Fruit fly (Drosophila melanogaster): ENCODE results near the gene CG44362.

Gene CG44362

DNA sequence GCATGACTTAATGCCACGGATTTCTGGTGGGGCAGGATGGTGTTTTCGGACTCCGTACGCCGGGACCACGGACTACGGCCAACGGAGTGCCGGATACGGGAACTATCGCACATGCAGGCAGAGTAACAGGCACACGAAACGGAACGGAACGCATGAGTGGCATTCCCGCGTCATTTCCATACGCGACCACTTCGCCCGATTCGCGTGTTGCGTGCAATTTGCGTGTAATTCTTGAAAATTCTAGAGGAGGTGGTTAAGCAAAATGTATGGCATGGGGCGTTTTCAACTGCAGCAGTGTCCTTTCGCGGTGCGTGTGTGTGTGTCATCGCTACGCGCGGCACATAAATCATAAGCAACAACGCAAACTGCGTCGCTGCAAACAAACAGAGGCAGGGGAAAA is 2.9 kb downstream of the CG44362 start:
- TF ChIP-seq CrebA (GFP tag; optimal IDR thresholded peaks at IDR 0.05; ENCODE audit: borderline replicate concordance) (no peak), GATAd (GFP tag; optimal IDR thresholded peaks at IDR 0.05) (no peak), tai (GFP tag; optimal IDR thresholded peaks at IDR 0.05) (no peak), N (GFP tag; optimal IDR thresholded peaks at IDR 0.05) (no peak), Myc (optimal IDR thresholded peaks at IDR 0.05) (no peak), HLH106 (tag; optimal IDR thresholded peaks at IDR 0.05) (no peak), Vsx2 (GFP tag; optimal IDR thresholded peaks at IDR 0.05; ENCODE audit: partially characterized antibody) (no peak), Hr83 (GFP tag; optimal IDR thresholded peaks at IDR 0.05; ENCODE audit: poor library complexity, severe bottlenecking) (no peak), Hnf4 (GFP tag; optimal IDR thresholded peaks at IDR 0.05) (no peak), dmrt93B (GFP tag; optimal IDR thresholded peaks at IDR 0.05) (no peak), sage (GFP tag; optimal IDR thresholded peaks at IDR 0.05) (no peak), usp (GFP tag; optimal IDR thresholded peaks at IDR 0.05) (no peak), br (GFP tag; optimal IDR thresholded peaks at IDR 0.05) (no peak), psq (GFP tag; optimal IDR thresholded peaks at IDR 0.05) (no peak), Dfd (GFP tag; optimal IDR thresholded peaks at IDR 0.05) (no peak), sv (GFP tag; optimal IDR thresholded peaks at IDR 0.05) (no peak), rgr (GFP tag; optimal IDR thresholded peaks at IDR 0.05) (no peak), OdsH (GFP tag; optimal IDR thresholded peaks at IDR 0.05) (no peak)

DNA sequence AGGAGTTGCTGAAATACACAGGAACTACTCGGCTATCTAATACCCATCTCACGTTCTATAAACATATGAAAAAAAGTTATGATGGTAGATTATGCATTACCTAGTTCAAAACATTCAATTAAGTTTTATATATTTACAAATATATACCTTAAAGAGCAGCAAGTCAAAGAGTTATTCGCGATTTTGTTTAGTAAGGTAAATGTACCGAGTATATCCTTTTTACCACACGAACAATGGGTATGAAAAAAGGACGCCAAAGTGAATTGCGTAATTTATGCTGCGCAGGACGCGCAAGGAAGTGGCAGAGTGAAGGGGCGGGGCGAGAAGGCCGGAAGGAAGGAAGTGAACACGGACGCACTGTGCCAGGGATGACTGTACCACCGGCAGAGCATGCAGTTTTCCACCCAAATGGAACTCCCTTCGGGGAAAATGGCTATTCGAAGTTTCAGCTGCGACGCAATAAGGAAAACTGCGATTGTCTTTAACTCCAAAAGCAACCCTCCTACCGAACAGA is 3.4 kb downstream of the CG44362 start:
- no peak for TF ChIP-seq sage (GFP tag; optimal IDR thresholded peaks at IDR 0.05)
- no peak for TF ChIP-seq sv (GFP tag; optimal IDR thresholded peaks at IDR 0.05)
- TF ChIP-seq GATAd (GFP tag; optimal IDR thresholded peaks at IDR 0.05): no peak
- no peak for TF ChIP-seq psq (GFP tag; optimal IDR thresholded peaks at IDR 0.05)
- no peak for TF ChIP-seq brk (GFP tag; optimal IDR thresholded peaks at IDR 0.05)

DNA sequence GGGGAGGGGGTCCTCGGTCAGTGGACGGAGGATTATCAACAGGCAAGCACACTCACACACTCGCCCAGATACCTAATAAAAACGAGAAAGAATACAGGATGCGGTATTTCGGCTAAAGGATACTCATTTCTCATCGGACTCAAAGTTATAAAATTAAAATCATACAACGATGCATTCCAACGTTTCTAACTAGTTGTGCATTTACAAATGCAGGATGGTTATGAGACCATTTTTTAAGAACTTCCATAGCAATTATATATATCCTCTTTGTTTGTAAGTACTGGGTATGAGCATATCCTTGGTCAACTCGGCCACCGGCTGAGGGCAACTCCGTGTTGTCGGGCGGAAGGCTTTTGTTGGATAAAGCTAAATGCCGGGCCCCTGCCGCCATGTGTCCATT is 5.0 kb downstream of the CG44362 start:
- no peak for TF ChIP-seq Hnf4 (GFP tag; optimal IDR thresholded peaks at IDR 0.05)
- TF ChIP-seq Hr78 (GFP tag; optimal IDR thresholded peaks at IDR 0.05): no peak
- TF ChIP-seq woc (GFP tag; optimal IDR thresholded peaks at IDR 0.05): peak; percentile 6
- no peak for TF ChIP-seq Hr83 (GFP tag; optimal IDR thresholded peaks at IDR 0.05; ENCODE audit: poor library complexity, severe bottlenecking)
- TF ChIP-seq GATAd (GFP tag; optimal IDR thresholded peaks at IDR 0.05): no peak
- no peak for TF ChIP-seq tai (GFP tag; optimal IDR thresholded peaks at IDR 0.05)
- peak; percentile 8 for TF ChIP-seq HLH106 (tag; optimal IDR thresholded peaks at IDR 0.05)
- peak in 1 of 2 experiments; percentile 26 for TF ChIP-seq foxo (GFP tag; optimal IDR thresholded peaks at IDR 0.05)
- peak; percentile 38 for TF ChIP-seq h (GFP tag; optimal IDR thresholded peaks at IDR 0.05)
- peak; percentile 21 for TF ChIP-seq fru (GFP tag; optimal IDR thresholded peaks at IDR 0.05)
- TF ChIP-seq Rel (GFP tag; optimal IDR thresholded peaks at IDR 0.05): no peak
- no peak for TF ChIP-seq Rel (tag; optimal IDR thresholded peaks at IDR 0.05)
- TF ChIP-seq ey (GFP tag; optimal IDR thresholded peaks at IDR 0.05): peak; percentile 14
- no peak for TF ChIP-seq lola (GFP tag; optimal IDR thresholded peaks at IDR 0.05)
- no peak for TF ChIP-seq usp (GFP tag; optimal IDR thresholded peaks at IDR 0.05)
- TF ChIP-seq CrebA (GFP tag; optimal IDR thresholded peaks at IDR 0.05; ENCODE audit: borderline replicate concordance): no peak
- TF ChIP-seq rgr (GFP tag; optimal IDR thresholded peaks at IDR 0.05): peak; percentile 0
- TF ChIP-seq dmrt93B (GFP tag; optimal IDR thresholded peaks at IDR 0.05): no peak
- peak; percentile 19 for TF ChIP-seq OdsH (GFP tag; optimal IDR thresholded peaks at IDR 0.05)
- no peak for TF ChIP-seq psq (GFP tag; optimal IDR thresholded peaks at IDR 0.05)
- no peak for TF ChIP-seq Abd-B (GFP tag; optimal IDR thresholded peaks at IDR 0.05)

dm6 chr3L:11403542-11403941 is 6.2 kb downstream of the CG44362 start:
- no peak for TF ChIP-seq Hr78 (GFP tag; optimal IDR thresholded peaks at IDR 0.05)
- TF ChIP-seq Hnf4 (GFP tag; optimal IDR thresholded peaks at IDR 0.05): peak; percentile 59
- TF ChIP-seq br (GFP tag; optimal IDR thresholded peaks at IDR 0.05): peak; percentile 49
- no peak for TF ChIP-seq Abd-B (GFP tag; optimal IDR thresholded peaks at IDR 0.05)
- no peak for TF ChIP-seq pan (optimal IDR thresholded peaks at IDR 0.05)
- peak; percentile 68 for TF ChIP-seq h (GFP tag; optimal IDR thresholded peaks at IDR 0.05)
- no peak for TF ChIP-seq CrebA (GFP tag; optimal IDR thresholded peaks at IDR 0.05; ENCODE audit: borderline replicate concordance)
- TF ChIP-seq sv (GFP tag; optimal IDR thresholded peaks at IDR 0.05): peak; percentile 6
- no peak for TF ChIP-seq dsf (GFP tag; optimal IDR thresholded peaks at IDR 0.05; ENCODE audit: borderline replicate concordance)
- TF ChIP-seq CG32264 (GFP tag; optimal IDR thresholded peaks at IDR 0.05): no peak
- peak; percentile 60 for TF ChIP-seq ey (GFP tag; optimal IDR thresholded peaks at IDR 0.05)
- TF ChIP-seq N (GFP tag; optimal IDR thresholded peaks at IDR 0.05): no peak
- peak in 1 of 2 experiments; percentile 73 for TF ChIP-seq foxo (GFP tag; optimal IDR thresholded peaks at IDR 0.05)
- no peak for TF ChIP-seq Hr83 (GFP tag; optimal IDR thresholded peaks at IDR 0.05; ENCODE audit: poor library complexity, severe bottlenecking)
- TF ChIP-seq Dif (GFP tag; optimal IDR thresholded peaks at IDR 0.05; ENCODE audit: partially characterized antibody): no peak
- TF ChIP-seq sage (GFP tag; optimal IDR thresholded peaks at IDR 0.05): no peak
- TF ChIP-seq lola (GFP tag; optimal IDR thresholded peaks at IDR 0.05): no peak
- peak; percentile 34 for TF ChIP-seq HLH106 (tag; optimal IDR thresholded peaks at IDR 0.05)
- TF ChIP-seq Rel (GFP tag; optimal IDR thresholded peaks at IDR 0.05): no peak
- TF ChIP-seq Rel (tag; optimal IDR thresholded peaks at IDR 0.05): no peak
- TF ChIP-seq jim (GFP tag; optimal IDR thresholded peaks at IDR 0.05): no peak
- peak; percentile 62 for TF ChIP-seq OdsH (GFP tag; optimal IDR thresholded peaks at IDR 0.05)
- TF ChIP-seq Jra (GFP tag; optimal IDR thresholded peaks at IDR 0.05): no peak
- no peak for TF ChIP-seq Myc (optimal IDR thresholded peaks at IDR 0.05)
- TF ChIP-seq dl (GFP tag; optimal IDR thresholded peaks at IDR 0.05; ENCODE audit: insufficient read depth in 1 of 2, partially characterized antibody in 2 of 2): no peak
- TF ChIP-seq GATAd (GFP tag; optimal IDR thresholded peaks at IDR 0.05): no peak
- TF ChIP-seq Vsx2 (GFP tag; optimal IDR thresholded peaks at IDR 0.05; ENCODE audit: partially characterized antibody): no peak
- no peak for TF ChIP-seq Mio (GFP tag; optimal IDR thresholded peaks at IDR 0.05)
- peak; percentile 25 for TF ChIP-seq Sp1 (GFP tag; optimal IDR thresholded peaks at IDR 0.05)
- no peak for TF ChIP-seq CG9705 (GFP tag; optimal IDR thresholded peaks at IDR 0.05)
- TF ChIP-seq usp (GFP tag; optimal IDR thresholded peaks at IDR 0.05): no peak
- TF ChIP-seq brk (GFP tag; optimal IDR thresholded peaks at IDR 0.05): no peak
- peak; percentile 42 for TF ChIP-seq psq (GFP tag; optimal IDR thresholded peaks at IDR 0.05)
- no peak for TF ChIP-seq tai (GFP tag; optimal IDR thresholded peaks at IDR 0.05)

Measured in whole organism, wandering third instar larva.